Fruit fly (Drosophila melanogaster) whole organism, embryonic: ENCODE data around the gene fd96Ca.
A peak's percentile ranks its signal among the peaks of the same experiment; 100 is the strongest.
"Not testable (repeated sequence)": the region's sequence is repeated elsewhere in the genome, so short reads cannot be mapped to it uniquely, and the experiment has no call there.

Experiments used
- Ada2b ChIP-seq: fragments of 200-800 bp; sonication (Bioruptor generic); IDR thresholded peaks from 2 replicates; pipeline ENCODE4 v1.3.6; 2022; ENCODE audit warnings: missing biosample characterization, missing genetic modification characterization
- B-H1 ChIP-seq: fragments of 200-800 bp; sonication (Bioruptor generic); IDR thresholded peaks from 3 replicates; pipeline ENCODE4 v1.3.6; 2022; ENCODE audit warnings: missing biosample characterization, missing genetic modification characterization
- BEAF-32 ChIP-seq: fragments of 200-800 bp; sonication (Bioruptor generic); optimal IDR thresholded peaks from 3 replicates; lab custom pipeline; 2017; ENCODE audit warnings: missing biosample characterization, missing genetic modification characterization, mild to moderate bottlenecking, moderate library complexity, missing genetic modification reagents
- BtbVII ChIP-seq: fragments of 200-800 bp; sonication (Bioruptor generic); optimal IDR thresholded peaks from 3 replicates; lab custom pipeline; 2017; ENCODE audit warnings: missing biosample characterization, mild to moderate bottlenecking, missing genetic modification characterization
- CG1024 ChIP-seq: fragments of 200-800 bp; sonication (Bioruptor generic); IDR thresholded peaks from 2 replicates; pipeline ENCODE4 v1.3.6; 2022; ENCODE audit warnings: missing biosample characterization, missing genetic modification characterization
- CG10321 ChIP-seq: fragments of 200-800 bp; sonication (Bioruptor generic); IDR thresholded peaks from 2 replicates; pipeline ENCODE4 v1.3.6; 2022; ENCODE audit warnings: missing biosample characterization, missing genetic modification characterization
- CG10366 ChIP-seq: fragments of 200-800 bp; sonication (Bioruptor generic); IDR thresholded peaks from 2 replicates; pipeline ENCODE4 v1.3.6; 2022; ENCODE audit warnings: missing biosample characterization, missing genetic modification characterization
- CG10959 ChIP-seq: fragments of 200-800 bp; sonication (Bioruptor generic); IDR thresholded peaks from 2 replicates; pipeline ENCODE4 v1.3.6; 2022; ENCODE audit warnings: missing biosample characterization, missing genetic modification characterization
- CG11247 ChIP-seq: fragments of 200-800 bp; sonication (Bioruptor generic); IDR thresholded peaks from 2 replicates; pipeline ENCODE4 v1.3.6; 2022; ENCODE audit warnings: missing biosample characterization, missing genetic modification characterization
- CG11696 ChIP-seq: fragments of 200-800 bp; sonication (Bioruptor generic); IDR thresholded peaks from 2 replicates; pipeline ENCODE4 v1.3.6; 2022; ENCODE audit warnings: missing biosample characterization, missing genetic modification characterization
- CG12104 ChIP-seq: fragments of 200-800 bp; sonication (Bioruptor generic); optimal IDR thresholded peaks from 3 replicates; lab custom pipeline; 2016; ENCODE audit warnings: missing biosample characterization, missing genetic modification characterization
- CG1233 ChIP-seq: fragments of 200-800 bp; sonication (Bioruptor generic); optimal IDR thresholded peaks from 4 replicates; lab custom pipeline; 2018; ENCODE audit warnings: missing biosample characterization, mild to moderate bottlenecking, missing genetic modification characterization
- CG14014 ChIP-seq: fragments of 200-800 bp; sonication (Bioruptor generic); IDR thresholded peaks from 2 replicates; pipeline ENCODE4 v1.3.6; 2022; ENCODE audit warnings: missing biosample characterization, missing genetic modification characterization
- CG14710 ChIP-seq: fragments of 200-800 bp; sonication (Bioruptor generic); optimal IDR thresholded peaks from 3 replicates; lab custom pipeline; 2019; ENCODE audit warnings: missing biosample characterization, mild to moderate bottlenecking, missing genetic modification characterization, moderate library complexity
- CG14860 ChIP-seq: fragments of 200-800 bp; sonication (Bioruptor generic); IDR thresholded peaks from 3 replicates; pipeline ENCODE4 v1.3.6; 2022; ENCODE audit warnings: missing biosample characterization, missing genetic modification characterization; ENCODE audit not compliant: partially characterized antibody
- CG1603 ChIP-seq: fragments of 200-800 bp; sonication (Bioruptor generic); optimal IDR thresholded peaks from 2 replicates; lab custom pipeline; 2019; ENCODE audit warnings: missing biosample characterization, mild to moderate bottlenecking, missing genetic modification characterization, moderate library complexity
- CG18599 ChIP-seq: fragments of 200-800 bp; sonication (Bioruptor generic); optimal IDR thresholded peaks from 3 replicates; lab custom pipeline; 2017; ENCODE audit warnings: missing biosample characterization, missing genetic modification characterization, mild to moderate bottlenecking, moderate library complexity, missing genetic modification reagents
- CG3407 ChIP-seq: fragments of 200-800 bp; sonication (Bioruptor generic); optimal IDR thresholded peaks from 2 replicates; lab custom pipeline; 2018; ENCODE audit warnings: missing biosample characterization, mild to moderate bottlenecking, missing genetic modification characterization
- CG34422 ChIP-seq: fragments of 200-800 bp; sonication (Bioruptor generic); IDR thresholded peaks from 3 replicates; pipeline ENCODE4 v1.3.6; 2022; ENCODE audit warnings: missing biosample characterization, missing genetic modification characterization
- CG42726 ChIP-seq: fragments of 200-800 bp; sonication (Bioruptor generic); IDR thresholded peaks from 2 replicates; pipeline ENCODE4 v1.3.6; 2022; ENCODE audit warnings: missing biosample characterization, missing genetic modification characterization; ENCODE audit not compliant: partially characterized antibody
- CG6254 ChIP-seq: fragments of 200-800 bp; sonication (Bioruptor generic); optimal IDR thresholded peaks from 3 replicates; lab custom pipeline; 2017; ENCODE audit warnings: mild to moderate bottlenecking, missing biosample characterization, missing genetic modification reagents, missing genetic modification characterization
- CG6791 ChIP-seq: fragments of 200-800 bp; sonication (Bioruptor generic); IDR thresholded peaks from 3 replicates; pipeline ENCODE4 v1.3.6; 2022; ENCODE audit warnings: missing biosample characterization, missing genetic modification characterization; ENCODE audit not compliant: partially characterized antibody
- CG7987 ChIP-seq: fragments of 200-800 bp; sonication (Bioruptor generic); optimal IDR thresholded peaks from 2 replicates; lab custom pipeline; 2018; ENCODE audit warnings: missing biosample characterization, mild to moderate bottlenecking, missing genetic modification characterization, moderate library complexity
- CG9437 ChIP-seq: fragments of 200-800 bp; sonication (Bioruptor generic); optimal IDR thresholded peaks from 2 replicates; lab custom pipeline; 2018; ENCODE audit warnings: missing biosample characterization, mild to moderate bottlenecking, missing genetic modification characterization
- CG9876 ChIP-seq: fragments of 200-800 bp; sonication (Bioruptor generic); optimal IDR thresholded peaks from 2 replicates; lab custom pipeline; 2016; ENCODE audit warnings: missing biosample characterization, missing genetic modification characterization
- CoRest ChIP-seq: fragments of 200-800 bp; sonication (Bioruptor generic); optimal IDR thresholded peaks from 3 replicates; lab custom pipeline; 2018; ENCODE audit warnings: missing biosample characterization, mild to moderate bottlenecking, missing genetic modification characterization, moderate library complexity
- D ChIP-seq, 2 experiments: fragments of 200-800 bp in 1 of 2; fragments of >200 bp in 1 of 2; sonication (Bioruptor generic) in 1 of 2; optimal IDR thresholded peaks; 2 replicates in 1 of 2; 3 replicates in 1 of 2; lab custom pipeline; 2017; ENCODE audit warnings: mild to moderate bottlenecking in 1 of 2, missing biosample characterization in 1 of 2, missing genetic modification characterization in 1 of 2, missing genetic modification reagents in 1 of 2
- D19B ChIP-seq: fragments of 200-800 bp; sonication (Bioruptor generic); optimal IDR thresholded peaks from 2 replicates; lab custom pipeline; 2017; ENCODE audit warnings: missing biosample characterization, mild to moderate bottlenecking, missing genetic modification characterization
- Dbx ChIP-seq: fragments of 200-800 bp; sonication (Bioruptor generic); IDR thresholded peaks from 3 replicates; pipeline ENCODE4 v1.3.6; 2022; ENCODE audit warnings: missing biosample characterization, missing genetic modification characterization
- Dll ChIP-seq: fragments of 200-800 bp; sonication (Bioruptor generic); IDR thresholded peaks from 4 replicates; pipeline ENCODE4 v1.3.6; 2022; ENCODE audit warnings: missing biosample characterization, missing genetic modification characterization; ENCODE audit not compliant: partially characterized antibody
- Dp ChIP-seq: fragments of 200-800 bp; sonication (Bioruptor generic); optimal IDR thresholded peaks from 2 replicates; lab custom pipeline; 2018; ENCODE audit warnings: missing biosample characterization, mild to moderate bottlenecking, missing genetic modification characterization, moderate library complexity
- Fer2 ChIP-seq: fragments of 200-800 bp; sonication (Bioruptor generic); optimal IDR thresholded peaks from 2 replicates; lab custom pipeline; 2018; ENCODE audit warnings: missing biosample characterization, mild to moderate bottlenecking, missing genetic modification characterization, moderate library complexity
- MBD-R2 ChIP-seq: fragments of 200-800 bp; sonication (Bioruptor generic); IDR thresholded peaks from 2 replicates; pipeline ENCODE4 v1.3.6; 2022; ENCODE audit warnings: missing biosample characterization, missing genetic modification characterization
- MESR4 ChIP-seq: fragments of 200-800 bp; sonication (Bioruptor generic); optimal IDR thresholded peaks from 2 replicates; lab custom pipeline; 2018; ENCODE audit warnings: missing biosample characterization, mild to moderate bottlenecking, missing genetic modification characterization, moderate library complexity
- Sry-δ ChIP-seq: fragments of 200-800 bp; sonication (Bioruptor generic); optimal IDR thresholded peaks from 2 replicates; lab custom pipeline; 2016; ENCODE audit warnings: missing biosample characterization, missing genetic modification characterization
- Xbp1 ChIP-seq: fragments of 200-800 bp; sonication (Bioruptor generic); optimal IDR thresholded peaks from 3 replicates; lab custom pipeline; 2016; ENCODE audit warnings: missing biosample characterization, mild to moderate bottlenecking, missing genetic modification characterization
- ap ChIP-seq: fragments of 200-800 bp; sonication (Bioruptor generic); IDR thresholded peaks from 2 replicates; pipeline ENCODE4 v1.3.6; 2022; ENCODE audit warnings: missing biosample characterization, missing genetic modification characterization
- ase ChIP-seq: fragments of 200-800 bp; sonication (Bioruptor generic); IDR thresholded peaks from 3 replicates; pipeline ENCODE4 v1.3.6; 2022; ENCODE audit warnings: missing biosample characterization, missing genetic modification characterization
- ewg ChIP-seq: fragments of 200-800 bp; sonication (Bioruptor generic); optimal IDR thresholded peaks from 3 replicates; lab custom pipeline; 2017; ENCODE audit warnings: mild to moderate bottlenecking, missing biosample characterization, missing genetic modification reagents, missing genetic modification characterization
- gce ChIP-seq: fragments of 200-800 bp; sonication (Bioruptor generic); IDR thresholded peaks from 3 replicates; pipeline ENCODE4 v1.3.6; 2022; ENCODE audit warnings: missing biosample characterization, missing genetic modification characterization
- hkb ChIP-seq, 2 experiments: fragments of 200-800 bp in 1 of 2; fragments of >200 bp in 1 of 2; sonication (Bioruptor generic) in 1 of 2; IDR thresholded peaks in 1 of 2; optimal IDR thresholded peaks in 1 of 2; 2 replicates each; pipeline versions ENCODE4 v1.3.6 to Lab custom; 2017 to 2022; ENCODE audit warnings: missing biosample characterization in 1 of 2, missing genetic modification characterization in 1 of 2
- prd ChIP-seq, 3 experiments: fragments of >200 bp in 2 of 3; fragments of 200-800 bp in 1 of 3; sonication (Bioruptor generic) in 1 of 3; optimal IDR thresholded peaks in 2 of 3; IDR thresholded peaks in 1 of 3; 2 replicates in 2 of 3; 3 replicates in 1 of 3; pipeline versions ENCODE4 v1.3.6 to Lab custom; 2017 to 2022; ENCODE audit warnings: missing biosample characterization in 1 of 3, missing genetic modification characterization in 1 of 3
- schlank ChIP-seq: fragments of 200-800 bp; sonication (Bioruptor generic); optimal IDR thresholded peaks from 2 replicates; lab custom pipeline; 2018; ENCODE audit warnings: missing biosample characterization, mild to moderate bottlenecking, missing genetic modification characterization
- seq ChIP-seq: fragments of 200-800 bp; sonication (Bioruptor generic); IDR thresholded peaks from 2 replicates; pipeline ENCODE4 v1.3.6; 2022; ENCODE audit warnings: missing biosample characterization, missing genetic modification characterization
- sug ChIP-seq: fragments of 200-800 bp; optimal IDR thresholded peaks from 2 replicates; lab custom pipeline; 2019; ENCODE audit warnings: missing biosample characterization, mild to moderate bottlenecking, missing genetic modification characterization, moderate library complexity
- unpg ChIP-seq: fragments of 200-800 bp; sonication (Bioruptor generic); optimal IDR thresholded peaks from 3 replicates; lab custom pipeline; 2018; ENCODE audit warnings: missing biosample characterization, mild to moderate bottlenecking, missing genetic modification characterization, moderate library complexity
- z ChIP-seq: fragments of 200-800 bp; sonication (Bioruptor generic); IDR thresholded peaks from 3 replicates; pipeline ENCODE4 v1.3.6; 2022; ENCODE audit warnings: missing biosample characterization, missing genetic modification characterization

fd96Ca gene

dm6 chr3R:25123262-25123661 is 40.8 kb downstream of the fd96Ca start, which contains the start of gene vig2 (continued):
- TF ChIP-seq sug (tag; lab: Kevin White, UChicago), result peak; percentile 15
- peak; percentile 82 for TF ChIP-seq CG34422 (GFP tag; lab: Robert Waterston, UW)
- TF ChIP-seq Ada2b (GFP tag; lab: Robert Waterston, UW), result peak; percentile 29; the same call in 1 of the 2 replicates
- not testable (repeated sequence) for TF ChIP-seq prd, hkb, D (optimal IDR thresholded peaks at IDR 0.05; lab: Kevin White, UChicago)
- 0 out of 3 replicates have a peak, but pooled peaks have one; percentile 39 for TF ChIP-seq prd (GFP tag; IDR thresholded peaks at IDR 0.05; lab: Robert Waterston, UW)
- TF ChIP-seq CG9876 (GFP tag; lab: Kevin White, UChicago), result peak; percentile 4
- peak; percentile 60; the same call in 1 of the 2 replicates for TF ChIP-seq CG11696 (GFP tag; lab: Robert Waterston, UW)
- peak; percentile 39; the same call in 1 of the 3 replicates for TF ChIP-seq B-H1 (GFP tag; lab: Robert Waterston, UW)
- peak; percentile 35 for TF ChIP-seq Xbp1 (GFP tag; lab: Kevin White, UChicago)
- TF ChIP-seq CG1024 (GFP tag; lab: Robert Waterston, UW), result peak; percentile 72
- TF ChIP-seq CG42726 (GFP tag; lab: Robert Waterston, UW), result peak; percentile 92
- peak; percentile 38 for TF ChIP-seq CoRest (tag; lab: Kevin White, UChicago)
- peak; percentile 68; the same call in 2 of the 3 replicates for TF ChIP-seq ase (GFP tag; lab: Robert Waterston, UW)
- TF ChIP-seq MBD-R2 (GFP tag; lab: Robert Waterston, UW), result peak; percentile 58
- 0 out of 2 replicates have a peak, but pooled peaks have one; percentile 32 for TF ChIP-seq seq
- peak; percentile 47; the same call in 1 of the 2 replicates for TF ChIP-seq CG10959 (GFP tag; lab: Robert Waterston, UW)
- TF ChIP-seq CG10366 (GFP tag; lab: Robert Waterston, UW), result peak; percentile 84
- TF ChIP-seq BEAF-32, result peak; percentile 71
- peak; percentile 61 for TF ChIP-seq CG7987 (GFP tag; lab: Kevin White, UChicago)
- peak; percentile 66 for TF ChIP-seq CG1233 (GFP tag; lab: Kevin White, UChicago)
- peak; percentile 61; the same call in 1 of the 2 replicates for TF ChIP-seq hkb (GFP tag; IDR thresholded peaks at IDR 0.05; lab: Robert Waterston, UW)
- TF ChIP-seq z (GFP tag; lab: Robert Waterston, UW), result 0 out of 3 replicates have a peak, but pooled peaks have one; percentile 33
- peak; percentile 49 for TF ChIP-seq Fer2 (tag; lab: Kevin White, UChicago)
- TF ChIP-seq D19B (GFP tag; lab: Kevin White, UChicago), result peak; percentile 16
- peak; percentile 84 for TF ChIP-seq CG14860 (GFP tag; lab: Robert Waterston, UW)
- peak; percentile 63 for TF ChIP-seq CG10321 (GFP tag; lab: Robert Waterston, UW)
- TF ChIP-seq CG1603, result peak; percentile 32
- TF ChIP-seq gce (GFP tag; lab: Robert Waterston, UW), result peak; percentile 75; the same call in 2 of the 3 replicates
- peak; percentile 72 for TF ChIP-seq MESR4
- TF ChIP-seq D (GFP tag; optimal IDR thresholded peaks at IDR 0.05; lab: Kevin White, UChicago), result peak; percentile 2
- TF ChIP-seq CG18599 (GFP tag; lab: Kevin White, UChicago), result peak; percentile 38
- TF ChIP-seq CG9437 (GFP tag; lab: Kevin White, UChicago), result peak; percentile 68
- peak; percentile 85 for TF ChIP-seq Dbx (GFP tag; lab: Robert Waterston, UW)
- peak; percentile 97 for TF ChIP-seq CG6791 (GFP tag; lab: Robert Waterston, UW)
- peak; percentile 81 for TF ChIP-seq Dll
- TF ChIP-seq CG12104, result peak; percentile 54
- TF ChIP-seq ewg (GFP tag; lab: Kevin White, UChicago), result peak; percentile 22
- peak; percentile 75; the same call in 1 of the 2 replicates for TF ChIP-seq CG14014 (GFP tag; lab: Robert Waterston, UW)
- peak; percentile 43 for TF ChIP-seq CG14710 (tag; lab: Kevin White, UChicago)
- peak; percentile 12 for TF ChIP-seq CG3407
- TF ChIP-seq CG6254 (GFP tag; lab: Kevin White, UChicago), result peak; percentile 5
- TF ChIP-seq Sry-δ (GFP tag; lab: Kevin White, UChicago), result peak; percentile 56
- peak; percentile 46 for TF ChIP-seq schlank (tag; lab: Kevin White, UChicago)
- peak; percentile 43; the same call in 1 of the 2 replicates for TF ChIP-seq ap (GFP tag; lab: Robert Waterston, UW)
- peak; percentile 4 for TF ChIP-seq Dp (GFP tag; lab: Kevin White, UChicago)
- peak; percentile 81 for TF ChIP-seq CG11247
- TF ChIP-seq BtbVII, result peak; percentile 3
- peak; percentile 12 for TF ChIP-seq unpg (GFP tag; lab: Kevin White, UChicago)
